Fruit fly (Drosophila melanogaster): ENCODE measurements around the gene CG3842.
A peak's percentile ranks its signal among the peaks of the same experiment; 100 is the strongest.

CG3842 gene

DNA sequence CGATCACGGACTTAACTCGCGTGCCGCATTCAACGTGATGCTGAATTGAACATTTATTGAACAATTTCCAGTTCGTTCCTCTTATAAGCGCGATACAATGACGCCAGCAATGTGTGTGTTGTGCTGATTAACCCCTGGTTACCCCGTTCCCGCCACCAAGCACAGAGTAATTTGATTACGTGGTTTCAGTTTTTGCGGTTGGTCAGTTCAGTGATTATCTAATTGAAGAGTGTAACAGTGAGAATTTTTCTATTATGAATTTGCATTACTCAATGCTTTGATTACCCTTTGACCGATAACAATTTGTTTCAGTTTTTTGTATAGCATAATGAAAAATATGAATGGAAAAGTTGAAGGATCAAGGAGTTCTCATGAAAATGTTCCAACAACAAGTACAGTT is at the start of gene CG3842:
TSS of gene CG3842 (plus strand) at position 61 of the 400 bp plus-strand sequence.
- TF ChIP-seq CG11723 (GFP tag; optimal IDR thresholded peaks at IDR 0.05) = no peak
- TF ChIP-seq seq (GFP tag; IDR thresholded peaks at IDR 0.05) = no peak
- peak in 1 of 2 experiments; percentile 58 for TF ChIP-seq Pdp1 (GFP tag; optimal IDR thresholded peaks at IDR 0.05)
- TF ChIP-seq crc (GFP tag; optimal IDR thresholded peaks at IDR 0.05) = no peak

dm6 chrX:6287842-6288241 is 49.7 kb upstream of the CG3842 start, which contains the start of the genes Top3beta and wuho:
Gene Top3beta (minus strand): TSS chrX:6287990.
Gene wuho (plus strand): TSS chrX:6288100.
- peak; percentile 98 for TF ChIP-seq MBD-R2 (GFP tag; IDR thresholded peaks at IDR 0.05)
- peak; percentile 62 for TF ChIP-seq ash1 (GFP tag; optimal IDR thresholded peaks at IDR 0.05)
- TF ChIP-seq HmgZ (tag; optimal IDR thresholded peaks at IDR 0.05) = peak; percentile 85
- TF ChIP-seq CG2678 (tag; optimal IDR thresholded peaks at IDR 0.05) = no peak
- peak; percentile 14 for TF ChIP-seq CG10147 (GFP tag; optimal IDR thresholded peaks at IDR 0.05)
- peak; percentile 23 for TF ChIP-seq Elba2 (GFP tag; optimal IDR thresholded peaks at IDR 0.05)
- peak; percentile 49 for TF ChIP-seq Dp (GFP tag; optimal IDR thresholded peaks at IDR 0.05)
- peak; percentile 66 for TF ChIP-seq BEAF-32 (GFP tag; optimal IDR thresholded peaks at IDR 0.05)
- TF ChIP-seq CG10462 (GFP tag; optimal IDR thresholded peaks at IDR 0.05) = no peak
- 0 out of 2 replicates have a peak, but pooled peaks have one; percentile 15 for TF ChIP-seq CG32532 (GFP tag; IDR thresholded peaks at IDR 0.05)
- peak; percentile 93 for TF ChIP-seq CG1603 (tag; optimal IDR thresholded peaks at IDR 0.05)
- TF ChIP-seq CG4424 (GFP tag; optimal IDR thresholded peaks at IDR 0.05) = peak; percentile 6
- TF ChIP-seq CG17829 (tag; optimal IDR thresholded peaks at IDR 0.05) = peak; percentile 69
- TF ChIP-seq Lhr (GFP tag; optimal IDR thresholded peaks at IDR 0.05) = peak; percentile 62
- TF ChIP-seq slbo (GFP tag; IDR thresholded peaks at IDR 0.05) = peak; percentile 55; the same call in 1 of the 2 replicates
- TF ChIP-seq Hr78 (GFP tag; optimal IDR thresholded peaks at IDR 0.05) = no peak
- peak; percentile 44 for TF ChIP-seq bigmax (GFP tag; optimal IDR thresholded peaks at IDR 0.05)
- peak; percentile 67 for TF ChIP-seq row (GFP tag; IDR thresholded peaks at IDR 0.05)
- TF ChIP-seq Meics (GFP tag; optimal IDR thresholded peaks at IDR 0.05) = no peak
- TF ChIP-seq CG14050 (GFP tag; IDR thresholded peaks at IDR 0.05) = no peak
- peak; percentile 48 for TF ChIP-seq gro (GFP tag; optimal IDR thresholded peaks at IDR 0.05)
- no peak for TF ChIP-seq pnt (GFP tag; optimal IDR thresholded peaks at IDR 0.05)
- no peak for TF ChIP-seq Awh (GFP tag; IDR thresholded peaks at IDR 0.05)
- TF ChIP-seq Nf-YB (GFP tag; optimal IDR thresholded peaks at IDR 0.05) = peak; percentile 54
- TF ChIP-seq CG3847 (GFP tag; IDR thresholded peaks at IDR 0.05) = peak; percentile 54; the same call in 1 of the 2 replicates
- peak; percentile 99 for TF ChIP-seq CG9797 (GFP tag; optimal IDR thresholded peaks at IDR 0.05)
- peak; percentile 13 for TF ChIP-seq eyg (GFP tag; optimal IDR thresholded peaks at IDR 0.05)
- no peak for TF ChIP-seq Dip3 (GFP tag; optimal IDR thresholded peaks at IDR 0.05)
- no peak for TF ChIP-seq CG6683 (GFP tag; optimal IDR thresholded peaks at IDR 0.05)
- no peak for TF ChIP-seq CG12104 (GFP tag; optimal IDR thresholded peaks at IDR 0.05)
- 0 out of 2 replicates have a peak, but pooled peaks have one; percentile 13 for TF ChIP-seq CG32767 (GFP tag; IDR thresholded peaks at IDR 0.05)
- no peak for TF ChIP-seq Dip2 (GFP tag; IDR thresholded peaks at IDR 0.05)
- TF ChIP-seq tio (GFP tag; optimal IDR thresholded peaks at IDR 0.05) = no peak
- no peak for TF ChIP-seq fd96Cb (tag; optimal IDR thresholded peaks at IDR 0.05)
- peak; percentile 46; the same call in 1 of the 2 replicates for TF ChIP-seq ssp (GFP tag; IDR thresholded peaks at IDR 0.05)
- peak; percentile 49 for TF ChIP-seq CG10543 (GFP tag; optimal IDR thresholded peaks at IDR 0.05)
- peak; percentile 13 for TF ChIP-seq kah (GFP tag; optimal IDR thresholded peaks at IDR 0.05)
- no peak for TF ChIP-seq CG3407 (GFP tag; optimal IDR thresholded peaks at IDR 0.05)
- peak; percentile 26 for TF ChIP-seq CG7271 (tag; optimal IDR thresholded peaks at IDR 0.05)
- TF ChIP-seq CG13287 (GFP tag; IDR thresholded peaks at IDR 0.05; ENCODE audit: partially characterized antibody) = peak; percentile 82
- peak; percentile 6 for TF ChIP-seq Spps (tag; optimal IDR thresholded peaks at IDR 0.05)
- TF ChIP-seq gsb-n (tag; optimal IDR thresholded peaks at IDR 0.05) = peak; percentile 93
- peak; percentile 28 for TF ChIP-seq tin (GFP tag; optimal IDR thresholded peaks at IDR 0.05)
- TF ChIP-seq MESR4 (GFP tag; optimal IDR thresholded peaks at IDR 0.05) = peak; percentile 98
- no peak for TF ChIP-seq CG15011 (GFP tag; optimal IDR thresholded peaks at IDR 0.05)

All from whole organism, embryonic.